Worm (Caenorhabditis elegans) whole organism, late embryonic: ENCODE results near the gene F28F8.7.

Experiments used
- C38D4.7 ChIP-seq: fragments of 200-800 bp; sonication (Bioruptor generic); optimal IDR thresholded peaks from 2 replicates; lab custom pipeline; 2018; ENCODE audit warnings: mild to moderate bottlenecking, missing genetic modification characterization, moderate library complexity, missing compliant biosample characterization
- F13H6.1 ChIP-seq: sonication (generic microtip); optimal IDR thresholded peaks from 2 replicates; lab custom pipeline; 2016; ENCODE audit warnings: missing genetic modification characterization, missing compliant biosample characterization
- K02D7.2 ChIP-seq: sonication (generic microtip); optimal IDR thresholded peaks from 2 replicates; lab custom pipeline; 2017; ENCODE audit warnings: mild to moderate bottlenecking, missing genetic modification characterization, missing compliant biosample characterization
- Y22D7AL.16 ChIP-seq: sonication (generic microtip); optimal IDR thresholded peaks from 2 replicates; lab custom pipeline; 2016; ENCODE audit warnings: missing genetic modification characterization, missing compliant biosample characterization
- ahr-1 ChIP-seq: sonication (generic microtip); optimal IDR thresholded peaks from 2 replicates; lab custom pipeline; 2016; ENCODE audit warnings: missing genetic modification characterization, missing compliant biosample characterization
- ama-1 ChIP-seq: fragments of 150-350 bp; optimal IDR thresholded peaks from 2 replicates; lab custom pipeline; 2014
- ceh-14 ChIP-seq: sonication (generic microtip); optimal IDR thresholded peaks from 2 replicates; lab custom pipeline; 2016; ENCODE audit warnings: missing genotype, missing genetic modification characterization, missing compliant biosample characterization
- ceh-18 ChIP-seq: sonication (generic microtip); optimal IDR thresholded peaks from 2 replicates; lab custom pipeline; 2016; ENCODE audit warnings: missing genetic modification characterization, missing compliant biosample characterization
- ceh-19 ChIP-seq: fragments of 200-800 bp; sonication (Bioruptor generic); optimal IDR thresholded peaks from 2 replicates; lab custom pipeline; 2018; ENCODE audit warnings: mild to moderate bottlenecking, missing genetic modification characterization, missing compliant biosample characterization
- ceh-2 ChIP-seq: sonication (generic microtip); optimal IDR thresholded peaks from 2 replicates; lab custom pipeline; 2016; ENCODE audit warnings: missing genotype, missing genetic modification characterization, missing compliant biosample characterization
- ceh-31 ChIP-seq: sonication (generic microtip); optimal IDR thresholded peaks from 2 replicates; lab custom pipeline; 2016; ENCODE audit warnings: missing genetic modification characterization, missing compliant biosample characterization
- ceh-34 ChIP-seq: sonication (generic microtip); optimal IDR thresholded peaks from 2 replicates; lab custom pipeline; 2016; ENCODE audit warnings: mild to moderate bottlenecking, missing genetic modification characterization, missing compliant biosample characterization
- ceh-6 ChIP-seq: fragments of 200-800 bp; sonication (Bioruptor generic); optimal IDR thresholded peaks from 2 replicates; lab custom pipeline; 2018; ENCODE audit warnings: mild to moderate bottlenecking, missing genetic modification characterization, missing compliant biosample characterization
- ceh-9 ChIP-seq: sonication (generic microtip); optimal IDR thresholded peaks from 2 replicates; lab custom pipeline; 2016; ENCODE audit warnings: mild to moderate bottlenecking, missing genetic modification characterization, inconsistent platforms, missing compliant biosample characterization
- dmd-4 ChIP-seq: sonication (generic microtip); optimal IDR thresholded peaks from 2 replicates; lab custom pipeline; 2016; ENCODE audit warnings: borderline replicate concordance, missing genetic modification characterization, missing compliant biosample characterization
- dve-1 ChIP-seq: sonication (generic microtip); optimal IDR thresholded peaks from 2 replicates; lab custom pipeline; 2017; ENCODE audit warnings: antibody characterized with exemption, mild to moderate bottlenecking, missing genetic modification characterization, missing compliant biosample characterization
- elt-2 ChIP-seq: sonication (generic microtip); optimal IDR thresholded peaks from 2 replicates; lab custom pipeline; 2016; ENCODE audit warnings: missing genetic modification reagents, missing genetic modification characterization, missing compliant biosample characterization
- elt-4 ChIP-seq: sonication (generic microtip); optimal IDR thresholded peaks from 2 replicates; lab custom pipeline; 2016; ENCODE audit warnings: missing genetic modification characterization, missing compliant biosample characterization
- ets-4 ChIP-seq: sonication (generic microtip); optimal IDR thresholded peaks from 2 replicates; lab custom pipeline; 2016; ENCODE audit warnings: missing genetic modification characterization, missing compliant biosample characterization
- eyg-1 ChIP-seq: sonication (generic microtip); optimal IDR thresholded peaks from 2 replicates; lab custom pipeline; 2016; ENCODE audit warnings: missing genotype, missing genetic modification characterization, missing compliant biosample characterization
- fax-1 ChIP-seq: sonication (generic microtip); optimal IDR thresholded peaks from 2 replicates; lab custom pipeline; 2016; ENCODE audit warnings: missing genotype, missing genetic modification characterization, missing compliant biosample characterization
- fkh-10 ChIP-seq: fragments of 150-350 bp; optimal IDR thresholded peaks from 2 replicates; lab custom pipeline; 2014; ENCODE audit warnings: missing biosample characterization, missing genetic modification reagents, missing genetic modification characterization
- hlh-13 ChIP-seq: fragments of 200-800 bp; sonication (Bioruptor generic); optimal IDR thresholded peaks from 2 replicates; lab custom pipeline; 2018; ENCODE audit warnings: mild to moderate bottlenecking, missing genetic modification characterization, missing compliant biosample characterization
- hlh-30 ChIP-seq: sonication (generic microtip); optimal IDR thresholded peaks from 2 replicates; lab custom pipeline; 2017; ENCODE audit warnings: antibody characterized with exemption, missing genetic modification characterization, missing compliant biosample characterization; ENCODE audit not compliant: insufficient read depth
- hlh-8 ChIP-seq: sonication (generic microtip); optimal IDR thresholded peaks from 2 replicates; lab custom pipeline; 2016; ENCODE audit warnings: missing genotype, missing genetic modification characterization, missing compliant biosample characterization
- lim-6 ChIP-seq: sonication (generic microtip); optimal IDR thresholded peaks from 2 replicates; lab custom pipeline; 2016; ENCODE audit warnings: missing genetic modification characterization, missing compliant biosample characterization
- nfya-1 ChIP-seq: sonication (generic microtip); optimal IDR thresholded peaks from 2 replicates; lab custom pipeline; 2017; ENCODE audit warnings: missing genetic modification characterization, mild to moderate bottlenecking, missing compliant biosample characterization, antibody characterized with exemption, moderate library complexity
- nhr-11 ChIP-seq: fragments of 150-350 bp; optimal IDR thresholded peaks from 2 replicates; lab custom pipeline; 2014; ENCODE audit warnings: missing biosample characterization, missing genetic modification characterization
- nhr-232 ChIP-seq: sonication (generic microtip); optimal IDR thresholded peaks from 2 replicates; lab custom pipeline; 2016; ENCODE audit warnings: missing genetic modification characterization, missing compliant biosample characterization
- pag-3 ChIP-seq: sonication (generic microtip); optimal IDR thresholded peaks from 2 replicates; lab custom pipeline; 2016; ENCODE audit warnings: missing compliant biosample characterization, missing genetic modification characterization, borderline replicate concordance
- pat-9 ChIP-seq: fragments of 200-800 bp; sonication (Bioruptor generic); optimal IDR thresholded peaks from 2 replicates; lab custom pipeline; 2018; ENCODE audit warnings: mild to moderate bottlenecking, missing genetic modification characterization, moderate library complexity, missing compliant biosample characterization
- pha-2 ChIP-seq: sonication (generic microtip); optimal IDR thresholded peaks from 2 replicates; lab custom pipeline; 2017; ENCODE audit warnings: mild to moderate bottlenecking, missing genetic modification characterization, missing compliant biosample characterization
- pha-4 ChIP-seq: fragments of 150-350 bp; optimal IDR thresholded peaks from 2 replicates; lab custom pipeline; 2018; ENCODE audit warnings: missing biosample characterization, missing genetic modification reagents, missing genetic modification characterization
- pros-1 ChIP-seq: fragments of 150-350 bp; optimal IDR thresholded peaks from 2 replicates; lab custom pipeline; 2014; ENCODE audit warnings: missing biosample characterization, missing genetic modification reagents, missing genetic modification characterization
- rnt-1 ChIP-seq: sonication (generic microtip); optimal IDR thresholded peaks from 2 replicates; lab custom pipeline; 2016; ENCODE audit warnings: missing genetic modification characterization, missing compliant biosample characterization
- sox-2 ChIP-seq: fragments of 200-800 bp; sonication (Bioruptor generic); IDR thresholded peaks from 2 replicates; pipeline ENCODE4 v1.3.6; 2022; ENCODE audit warnings: missing genetic modification reagents, missing genetic modification characterization, missing compliant biosample characterization
- sox-4 ChIP-seq: sonication (generic microtip); optimal IDR thresholded peaks from 2 replicates; lab custom pipeline; 2017; ENCODE audit warnings: mild to moderate bottlenecking, missing genetic modification characterization, inconsistent platforms, missing compliant biosample characterization
- syd-9 ChIP-seq: sonication (generic microtip); optimal IDR thresholded peaks from 2 replicates; lab custom pipeline; 2016; ENCODE audit warnings: mild to moderate bottlenecking, missing genetic modification characterization, moderate library complexity, missing compliant biosample characterization
- tbx-7 ChIP-seq: sonication (generic microtip); optimal IDR thresholded peaks from 2 replicates; lab custom pipeline; 2016; ENCODE audit warnings: missing genotype, missing genetic modification characterization, missing compliant biosample characterization
- unc-86 ChIP-seq: sonication (generic microtip); optimal IDR thresholded peaks from 2 replicates; lab custom pipeline; 2016; ENCODE audit warnings: missing genetic modification characterization, missing compliant biosample characterization
- ztf-16 ChIP-seq: sonication (generic microtip); optimal IDR thresholded peaks from 2 replicates; lab custom pipeline; 2017; ENCODE audit warnings: missing genetic modification characterization, missing compliant biosample characterization

F28F8.7 gene

DNA sequence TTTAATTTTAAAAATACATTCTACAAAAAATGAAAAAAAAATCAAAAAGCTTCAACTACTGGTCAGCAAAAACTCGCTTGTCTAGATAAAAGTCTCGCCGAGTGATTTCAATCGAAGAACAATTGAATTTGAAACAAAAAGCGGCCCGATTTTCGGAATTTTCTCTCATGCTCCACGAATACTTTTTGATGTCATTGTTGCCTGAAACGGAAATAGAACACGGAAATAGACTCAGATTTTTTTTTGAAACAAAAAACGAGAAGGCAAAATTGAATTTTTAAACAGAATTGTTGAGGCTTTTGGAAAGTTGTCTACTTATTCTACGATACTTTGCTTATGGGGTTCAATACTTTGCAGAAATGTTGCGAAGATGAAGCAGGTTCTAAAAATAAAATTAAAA lies 26.9 kb downstream of the F28F8.7 start:
- TF ChIP-seq eyg-1, result no peak
- no peak for TF ChIP-seq hlh-30 (tag; lab: Kevin White, UChicago)
- no peak for TF ChIP-seq F13H6.1 (tag; lab: Kevin White, UChicago)
- no peak for TF ChIP-seq ets-4 (tag; lab: Kevin White, UChicago)
- no peak for TF ChIP-seq pha-2 (tag; lab: Kevin White, UChicago)
- no peak for TF ChIP-seq ama-1
- no peak for TF ChIP-seq unc-86 (tag; lab: Kevin White, UChicago)
- no peak for TF ChIP-seq nhr-11 (tag; lab: Kevin White, UChicago)
- TF ChIP-seq syd-9, result no peak
- TF ChIP-seq elt-4 (tag; lab: Kevin White, UChicago), result no peak
- TF ChIP-seq dve-1 (tag; lab: Kevin White, UChicago), result no peak
- TF ChIP-seq K02D7.2 (tag; lab: Kevin White, UChicago), result no peak
- no peak for TF ChIP-seq ceh-9 (tag; lab: Kevin White, UChicago)
- no peak for TF ChIP-seq pros-1 (tag; lab: Kevin White, UChicago)
- no peak for TF ChIP-seq nhr-232 (tag; lab: Kevin White, UChicago)
- no peak for TF ChIP-seq ahr-1 (tag; lab: Kevin White, UChicago)

DNA sequence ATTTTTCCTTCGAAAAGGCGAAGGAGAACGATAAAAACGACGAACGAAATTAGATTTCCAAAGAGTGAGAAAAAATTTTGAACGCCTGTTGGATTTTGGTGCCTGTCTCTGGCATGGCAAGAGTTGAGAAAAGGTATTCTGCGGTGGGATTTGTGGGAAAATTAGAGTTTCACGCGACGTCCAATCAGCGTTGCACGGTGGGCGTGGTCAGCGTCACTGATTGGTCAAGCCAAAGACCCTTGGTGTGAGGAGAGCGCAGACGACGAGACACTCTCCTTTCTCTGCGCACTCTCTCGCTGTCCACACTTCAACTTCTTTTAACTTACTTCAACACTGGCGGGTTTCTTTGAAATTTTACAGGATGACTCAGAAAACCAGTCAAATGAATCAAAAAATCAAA lies 27.9 kb downstream of the F28F8.7 start:
- TF ChIP-seq fkh-10 (GFP tag; lab: Kevin White, UChicago), result no peak
- no peak for TF ChIP-seq ets-4 (tag; lab: Kevin White, UChicago)
- no peak for TF ChIP-seq ztf-16
- no peak for TF ChIP-seq pha-4 (tag; lab: Kevin White, UChicago)
- peak; percentile 62 for TF ChIP-seq nfya-1 (tag; lab: Kevin White, UChicago)
- TF ChIP-seq elt-2 (tag; lab: Kevin White, UChicago), result no peak
- TF ChIP-seq, all 69 proteins: peak for 1

DNA sequence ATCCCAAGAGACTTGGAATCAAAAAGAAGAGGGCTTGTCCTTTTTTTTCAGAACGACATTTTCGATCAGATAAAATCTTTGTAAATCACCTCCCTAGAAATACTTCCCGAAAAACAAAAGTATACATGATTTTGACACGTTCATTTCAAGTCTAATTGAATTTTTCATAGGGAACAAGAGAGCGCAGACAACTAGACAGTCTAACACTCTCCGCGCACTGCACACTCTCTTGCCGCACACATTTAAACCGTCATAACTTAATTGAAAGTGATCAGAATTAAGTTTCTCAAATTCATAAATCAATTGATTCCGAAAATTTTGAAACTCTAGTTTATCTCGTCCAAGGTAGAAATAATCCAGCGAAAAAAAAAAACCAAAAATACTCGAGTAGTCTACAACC lies 30.7 kb downstream of the F28F8.7 start:
- TF ChIP-seq lim-6 (tag; lab: Kevin White, UChicago) (no peak), unc-86 (tag; lab: Kevin White, UChicago) (no peak), ztf-16 (no peak), ceh-18 (tag; lab: Kevin White, UChicago) (no peak), hlh-30 (tag; lab: Kevin White, UChicago) (no peak), pha-4 (tag; lab: Kevin White, UChicago) (no peak), pat-9 (no peak), ceh-9 (tag; lab: Kevin White, UChicago) (no peak), ceh-31 (no peak), elt-2 (tag; lab: Kevin White, UChicago) (no peak), C38D4.7 (no peak), rnt-1 (tag; lab: Kevin White, UChicago) (no peak), Y22D7AL.16 (no peak), sox-4 (tag; lab: Kevin White, UChicago) (no peak), pha-2 (tag; lab: Kevin White, UChicago) (no peak), hlh-13 (GFP tag; lab: Kevin White, UChicago) (no peak), pag-3 (no peak), F13H6.1 (tag; lab: Kevin White, UChicago) (no peak), tbx-7 (no peak), ceh-6 (GFP tag; lab: Kevin White, UChicago) (no peak)

DNA sequence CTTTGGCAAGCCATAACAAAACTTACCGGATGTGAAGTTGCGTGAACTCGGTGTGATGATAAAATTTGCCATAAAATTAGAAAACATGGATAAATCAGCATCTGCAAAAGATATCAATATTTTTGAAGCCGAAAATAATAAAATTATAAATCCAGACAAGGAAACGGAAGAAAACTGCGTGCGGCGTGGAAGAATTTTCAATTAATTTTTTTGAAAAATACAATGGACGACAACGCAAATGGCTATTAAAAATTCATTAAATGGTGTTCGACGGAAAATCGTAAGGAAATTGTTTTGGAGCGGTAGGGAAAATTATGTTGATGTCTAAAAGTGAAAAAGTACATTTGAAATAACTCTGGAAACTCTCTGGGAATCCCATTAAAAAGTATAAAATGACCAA lies 31.4 kb downstream of the F28F8.7 start, which contains the start of gene acr-18:
Gene acr-18, minus strand, starts transcription at position 101 of the 400 bp plus-strand sequence.
- TF ChIP-seq ceh-18 (tag; lab: Kevin White, UChicago) (no peak), fax-1 (no peak), eyg-1 (no peak), ceh-6 (GFP tag; lab: Kevin White, UChicago) (no peak), ceh-2 (tag; lab: Kevin White, UChicago) (no peak), pha-2 (tag; lab: Kevin White, UChicago) (no peak), ceh-14 (tag; lab: Kevin White, UChicago) (no peak), sox-2 (GFP tag; lab: Robert Waterston, UW) (no peak), syd-9 (no peak), dmd-4 (no peak), Y22D7AL.16 (no peak), ets-4 (tag; lab: Kevin White, UChicago) (no peak), ztf-16 (no peak), hlh-8 (tag; lab: Kevin White, UChicago) (no peak), ceh-19 (GFP tag; lab: Kevin White, UChicago) (no peak), ceh-34 (no peak)
